Fruit fly (Drosophila melanogaster) whole organism, embryonic: ENCODE data around the gene CecB.

ENCODE experiments used
- Adf1 ChIP-seq: fragments of 200-800 bp; sonication (Bioruptor generic); IDR thresholded peaks from 2 replicates; pipeline ENCODE4 v1.3.6; 2022; ENCODE audit warnings: missing biosample characterization, missing genetic modification characterization
- Atf-2 ChIP-seq: fragments of 200-800 bp; sonication (Bioruptor generic); optimal IDR thresholded peaks from 2 replicates; lab custom pipeline; 2016; ENCODE audit warnings: missing biosample characterization, missing genetic modification characterization
- Atf3 ChIP-seq: fragments of 200-800 bp; sonication (Bioruptor generic); optimal IDR thresholded peaks from 3 replicates; lab custom pipeline; 2016; ENCODE audit warnings: missing biosample characterization, missing genetic modification characterization
- CG10959 ChIP-seq: fragments of 200-800 bp; sonication (Bioruptor generic); IDR thresholded peaks from 2 replicates; pipeline ENCODE4 v1.3.6; 2022; ENCODE audit warnings: missing biosample characterization, missing genetic modification characterization
- CG12744 ChIP-seq: fragments of 200-800 bp; sonication (Bioruptor generic); optimal IDR thresholded peaks from 2 replicates; lab custom pipeline; 2016; ENCODE audit warnings: missing biosample characterization, missing genetic modification characterization
- CG13123 ChIP-seq: fragments of 200-800 bp; sonication (Bioruptor generic); optimal IDR thresholded peaks from 2 replicates; lab custom pipeline; 2016; ENCODE audit warnings: missing biosample characterization, missing genetic modification characterization
- CG13424 ChIP-seq: fragments of 200-800 bp; sonication (Bioruptor generic); optimal IDR thresholded peaks from 2 replicates; lab custom pipeline; 2019; ENCODE audit warnings: missing biosample characterization, mild to moderate bottlenecking, missing genetic modification characterization, moderate library complexity
- CG13624 ChIP-seq: fragments of 200-800 bp; sonication (Bioruptor generic); optimal IDR thresholded peaks from 2 replicates; lab custom pipeline; 2016; ENCODE audit warnings: missing biosample characterization, missing genetic modification characterization
- CG14014 ChIP-seq: fragments of 200-800 bp; sonication (Bioruptor generic); IDR thresholded peaks from 2 replicates; pipeline ENCODE4 v1.3.6; 2022; ENCODE audit warnings: missing biosample characterization, missing genetic modification characterization
- CG1529 ChIP-seq: fragments of 200-800 bp; sonication (Bioruptor generic); optimal IDR thresholded peaks from 3 replicates; lab custom pipeline; 2018; ENCODE audit warnings: missing biosample characterization, missing genetic modification characterization
- CG15696 ChIP-seq: fragments of 200-800 bp; sonication (Bioruptor generic); optimal IDR thresholded peaks from 2 replicates; lab custom pipeline; 2019; ENCODE audit warnings: missing biosample characterization, mild to moderate bottlenecking, missing genetic modification characterization, moderate library complexity
- CG17568 ChIP-seq: fragments of 200-800 bp; sonication (Bioruptor generic); optimal IDR thresholded peaks from 2 replicates; lab custom pipeline; 2018; ENCODE audit warnings: missing biosample characterization, mild to moderate bottlenecking, missing genetic modification characterization, moderate library complexity
- CG18619 ChIP-seq: fragments of 200-800 bp; sonication (Bioruptor generic); optimal IDR thresholded peaks from 3 replicates; lab custom pipeline; 2017; ENCODE audit warnings: missing biosample characterization, mild to moderate bottlenecking, missing genetic modification characterization
- CG2875 ChIP-seq: fragments of 200-800 bp; sonication (Bioruptor generic); optimal IDR thresholded peaks from 2 replicates; lab custom pipeline; 2017; ENCODE audit warnings: missing biosample characterization, mild to moderate bottlenecking, missing genetic modification characterization, missing genetic modification reagents
- CG30020 ChIP-seq: fragments of 200-800 bp; optimal IDR thresholded peaks from 2 replicates; lab custom pipeline; 2019; ENCODE audit warnings: missing biosample characterization, mild to moderate bottlenecking, missing genetic modification characterization, moderate library complexity
- CG30403 ChIP-seq: fragments of 200-800 bp; sonication (Bioruptor generic); optimal IDR thresholded peaks from 3 replicates; lab custom pipeline; 2016; ENCODE audit warnings: missing biosample characterization, missing genetic modification characterization
- CG30431 ChIP-seq: fragments of 200-800 bp; sonication (Bioruptor generic); optimal IDR thresholded peaks from 2 replicates; lab custom pipeline; 2017; ENCODE audit warnings: missing biosample characterization, missing genetic modification characterization
- CG31224 ChIP-seq: fragments of 200-800 bp; sonication (Bioruptor generic); IDR thresholded peaks from 2 replicates; pipeline ENCODE4 v1.3.6; 2022; ENCODE audit warnings: missing biosample characterization, missing genetic modification characterization
- CG34224 ChIP-seq: fragments of 200-800 bp; sonication (Bioruptor generic); IDR thresholded peaks from 3 replicates; pipeline ENCODE4 v1.3.6; 2022; ENCODE audit warnings: missing biosample characterization, missing genetic modification characterization; ENCODE audit not compliant: partially characterized antibody
- CG34376 ChIP-seq: fragments of 200-800 bp; sonication (Bioruptor generic); optimal IDR thresholded peaks from 2 replicates; lab custom pipeline; 2018; ENCODE audit warnings: missing biosample characterization, mild to moderate bottlenecking, missing genetic modification characterization
- CG7556 ChIP-seq: fragments of 200-800 bp; sonication (Bioruptor generic); optimal IDR thresholded peaks from 2 replicates; lab custom pipeline; 2017; ENCODE audit warnings: missing biosample characterization, mild to moderate bottlenecking, missing genetic modification characterization
- CG8290 ChIP-seq, 3 experiments: fragments of 200-800 bp; sonication (Bioruptor generic); optimal IDR thresholded peaks; 2 replicates each; lab custom pipeline; 2016 to 2019; ENCODE audit warnings: missing biosample characterization in 3 of 3, missing genetic modification characterization in 3 of 3, mild to moderate bottlenecking in 2 of 3, moderate library complexity in 1 of 3
- CG8359 ChIP-seq: fragments of 200-800 bp; sonication (Bioruptor generic); optimal IDR thresholded peaks from 2 replicates; lab custom pipeline; 2017; ENCODE audit warnings: missing biosample characterization, mild to moderate bottlenecking, missing genetic modification characterization, borderline replicate concordance
- CG9437 ChIP-seq: fragments of 200-800 bp; sonication (Bioruptor generic); optimal IDR thresholded peaks from 2 replicates; lab custom pipeline; 2018; ENCODE audit warnings: missing biosample characterization, mild to moderate bottlenecking, missing genetic modification characterization
- CTCF ChIP-seq: fragments of 200-800 bp; sonication (Bioruptor generic); optimal IDR thresholded peaks from 2 replicates; lab custom pipeline; 2017; ENCODE audit warnings: missing biosample characterization, mild to moderate bottlenecking, missing genetic modification characterization, moderate library complexity
- E2f1 ChIP-seq: fragments of 200-800 bp; sonication (Bioruptor generic); IDR thresholded peaks from 2 replicates; pipeline ENCODE4 v1.3.6; 2022; ENCODE audit warnings: missing biosample characterization, missing genetic modification characterization
- HmgD ChIP-seq: fragments of 200-800 bp; sonication (Bioruptor generic); optimal IDR thresholded peaks from 3 replicates; lab custom pipeline; 2016; ENCODE audit warnings: missing biosample characterization, missing genetic modification characterization
- Kr ChIP-seq: fragments of 200-800 bp; sonication (Bioruptor generic); optimal IDR thresholded peaks from 2 replicates; lab custom pipeline; 2017; ENCODE audit warnings: missing biosample characterization, mild to moderate bottlenecking, missing genetic modification characterization
- MTF-1 ChIP-seq: fragments of 200-800 bp; sonication (Bioruptor generic); optimal IDR thresholded peaks from 2 replicates; lab custom pipeline; 2018; ENCODE audit warnings: missing biosample characterization, mild to moderate bottlenecking, missing genetic modification characterization, borderline replicate concordance
- Nf-YA ChIP-seq: fragments of 200-800 bp; sonication (Bioruptor generic); IDR thresholded peaks from 2 replicates; pipeline ENCODE4 v1.3.6; 2022; ENCODE audit warnings: missing biosample characterization, missing genetic modification characterization
- Ptx1 ChIP-seq: fragments of 200-800 bp; sonication (Bioruptor generic); IDR thresholded peaks from 2 replicates; pipeline ENCODE4 v1.3.6; 2022; ENCODE audit warnings: missing biosample characterization, missing genetic modification characterization
- Ravus ChIP-seq: fragments of 200-800 bp; sonication (Bioruptor generic); IDR thresholded peaks from 2 replicates; pipeline ENCODE4 v1.3.6; 2022; ENCODE audit warnings: missing biosample characterization, missing genetic modification characterization
- cg ChIP-seq: fragments of 200-800 bp; sonication (Bioruptor generic); optimal IDR thresholded peaks from 3 replicates; lab custom pipeline; 2019; ENCODE audit warnings: missing biosample characterization, mild to moderate bottlenecking, missing genetic modification characterization, moderate library complexity
- crc ChIP-seq: fragments of 200-800 bp; sonication (Bioruptor generic); optimal IDR thresholded peaks from 2 replicates; lab custom pipeline; 2016; ENCODE audit warnings: missing biosample characterization, missing genetic modification characterization
- danr ChIP-seq: fragments of 200-800 bp; sonication (Bioruptor generic); IDR thresholded peaks from 2 replicates; pipeline ENCODE4 v1.3.6; 2022; ENCODE audit warnings: missing biosample characterization, missing genetic modification characterization
- dmrt99B ChIP-seq: fragments of 200-800 bp; sonication (Bioruptor generic); optimal IDR thresholded peaks from 2 replicates; lab custom pipeline; 2018; ENCODE audit warnings: missing biosample characterization, mild to moderate bottlenecking, missing genetic modification characterization, moderate library complexity
- ftz-f1 ChIP-seq: fragments of 200-800 bp; sonication (Bioruptor generic); optimal IDR thresholded peaks from 2 replicates; lab custom pipeline; 2016; ENCODE audit warnings: missing biosample characterization, missing genetic modification characterization
- jing ChIP-seq: fragments of 200-800 bp; sonication (Bioruptor generic); optimal IDR thresholded peaks from 2 replicates; lab custom pipeline; 2018; ENCODE audit warnings: missing biosample characterization, mild to moderate bottlenecking, missing genetic modification characterization
- nerfin-1 ChIP-seq: fragments of 200-800 bp; sonication (Bioruptor generic); optimal IDR thresholded peaks from 3 replicates; lab custom pipeline; 2019; ENCODE audit warnings: missing biosample characterization, mild to moderate bottlenecking, missing genetic modification characterization, moderate library complexity
- peb ChIP-seq: fragments of 200-800 bp; sonication (Bioruptor generic); IDR thresholded peaks from 2 replicates; pipeline ENCODE4 v1.3.6; 2022; ENCODE audit warnings: missing biosample characterization, missing genetic modification characterization
- pros ChIP-seq: fragments of 200-800 bp; sonication (Bioruptor generic); optimal IDR thresholded peaks from 3 replicates; lab custom pipeline; 2019; ENCODE audit warnings: missing biosample characterization, mild to moderate bottlenecking, missing genetic modification characterization, moderate library complexity
- run ChIP-seq: fragments of 200-800 bp; sonication (Bioruptor generic); optimal IDR thresholded peaks from 3 replicates; lab custom pipeline; 2018; ENCODE audit warnings: missing biosample characterization, mild to moderate bottlenecking, missing genetic modification characterization
- sd ChIP-seq: fragments of 200-800 bp; sonication (Bioruptor generic); optimal IDR thresholded peaks from 3 replicates; lab custom pipeline; 2018; ENCODE audit warnings: missing biosample characterization, mild to moderate bottlenecking, missing genetic modification characterization, moderate library complexity
- shn ChIP-seq: fragments of 200-800 bp; sonication (Bioruptor generic); optimal IDR thresholded peaks from 3 replicates; lab custom pipeline; 2016; ENCODE audit warnings: missing biosample characterization, missing genetic modification characterization
- slbo ChIP-seq: fragments of 200-800 bp; sonication (Bioruptor generic); IDR thresholded peaks from 2 replicates; pipeline ENCODE4 v1.3.6; 2022; ENCODE audit warnings: missing biosample characterization, missing genetic modification characterization
- ssp ChIP-seq: fragments of 200-800 bp; sonication (Bioruptor generic); IDR thresholded peaks from 2 replicates; pipeline ENCODE4 v1.3.6; 2022; ENCODE audit warnings: missing biosample characterization, missing genetic modification characterization
- stwl ChIP-seq: fragments of 200-800 bp; sonication (Bioruptor generic); optimal IDR thresholded peaks from 3 replicates; lab custom pipeline; 2018; ENCODE audit warnings: missing biosample characterization, mild to moderate bottlenecking, missing genetic modification characterization, moderate library complexity
- twi ChIP-seq: fragments of 200-800 bp; optimal IDR thresholded peaks from 2 replicates; lab custom pipeline; 2019; ENCODE audit warnings: missing biosample characterization, mild to moderate bottlenecking, missing genetic modification characterization, moderate library complexity
- unc-4 ChIP-seq: fragments of 200-800 bp; sonication (Bioruptor generic); IDR thresholded peaks from 2 replicates; pipeline ENCODE4 v1.3.6; 2022; ENCODE audit warnings: missing biosample characterization, missing genetic modification characterization; ENCODE audit not compliant: partially characterized antibody
- unpg ChIP-seq: fragments of 200-800 bp; sonication (Bioruptor generic); optimal IDR thresholded peaks from 3 replicates; lab custom pipeline; 2018; ENCODE audit warnings: missing biosample characterization, mild to moderate bottlenecking, missing genetic modification characterization, moderate library complexity
- zfh2 ChIP-seq: fragments of 200-800 bp; sonication (Bioruptor generic); optimal IDR thresholded peaks from 2 replicates; lab custom pipeline; 2016; ENCODE audit warnings: missing biosample characterization, missing genetic modification characterization

The CecB gene

dm6 chr3R:30191462-30191874 is 22.1 kb downstream of the CecB start (continued):
- TF ChIP-seq Atf-2 (GFP tag; lab: Kevin White, UChicago) (peak; percentile 37), ssp (0 out of 2 replicates have a peak, but pooled peaks have one; percentile 30), CG34376 (no peak), CG30431 (peak; percentile 23), CG30020 (tag; lab: Kevin White, UChicago) (no peak), shn (GFP tag; lab: Kevin White, UChicago) (peak; percentile 66), Ravus (GFP tag; lab: Robert Waterston, UW) (no peak), Adf1 (GFP tag; lab: Robert Waterston, UW) (no peak), CG34224 (GFP tag; lab: Robert Waterston, UW) (no peak), cg (GFP tag; lab: Kevin White, UChicago) (no peak), danr (no peak), Atf3 (GFP tag; lab: Kevin White, UChicago) (no peak), pros (GFP tag; lab: Kevin White, UChicago) (no peak), CG7556 (GFP tag; lab: Kevin White, UChicago) (peak; percentile 66), CG10959 (GFP tag; lab: Robert Waterston, UW) (no peak), CG18619 (GFP tag; lab: Kevin White, UChicago) (peak; percentile 60), CTCF (GFP tag; lab: Kevin White, UChicago) (no peak), slbo (GFP tag; lab: Robert Waterston, UW) (peak; percentile 19; the same call in 1 of the 2 replicates), CG15696 (tag; lab: Kevin White, UChicago) (no peak), jing (GFP tag; lab: Kevin White, UChicago) (no peak), MTF-1 (GFP tag; lab: Kevin White, UChicago) (no peak), dmrt99B (peak; percentile 53), CG9437 (peak; percentile 57), Ptx1 (GFP tag; lab: Robert Waterston, UW) (peak; percentile 43; the same call in 1 of the 2 replicates), CG17568 (no peak), stwl (tag; lab: Kevin White, UChicago) (no peak), CG30403 (peak; percentile 53), zfh2 (GFP tag; lab: Kevin White, UChicago) (peak; percentile 32), peb (GFP tag; lab: Robert Waterston, UW) (no peak), CG31224 (GFP tag; lab: Robert Waterston, UW) (0 out of 2 replicates have a peak, but pooled peaks have one; percentile 36), run (tag; lab: Kevin White, UChicago) (no peak), CG14014 (no peak), CG1529 (GFP tag; lab: Kevin White, UChicago) (peak; percentile 40), CG2875 (GFP tag; lab: Kevin White, UChicago) (no peak), Kr (GFP tag; lab: Kevin White, UChicago) (no peak), CG13123 (GFP tag; lab: Kevin White, UChicago) (no peak), unpg (GFP tag; lab: Kevin White, UChicago) (peak; percentile 4), Nf-YA (no peak), CG13624 (GFP tag; lab: Kevin White, UChicago) (peak; percentile 44), nerfin-1 (tag; lab: Kevin White, UChicago) (no peak), twi (tag; lab: Kevin White, UChicago) (no peak), unc-4 (GFP tag; lab: Robert Waterston, UW) (no peak), CG12744 (GFP tag; lab: Kevin White, UChicago) (no peak), ftz-f1 (GFP tag; lab: Kevin White, UChicago) (no peak), CG8290 (GFP tag; optimal IDR thresholded peaks at IDR 0.05; lab: Kevin White, UChicago) (no peak), CG8290 (tag; optimal IDR thresholded peaks at IDR 0.05; lab: Kevin White, UChicago) (no peak), HmgD (GFP tag; lab: Kevin White, UChicago) (no peak), sd (tag; lab: Kevin White, UChicago) (no peak), CG13424 (tag; lab: Kevin White, UChicago) (peak; percentile 45), E2f1 (peak; percentile 16; the same call in 1 of the 2 replicates), CG8359 (GFP tag; lab: Kevin White, UChicago) (no peak), crc (GFP tag; lab: Kevin White, UChicago) (no peak)
